Worm (Caenorhabditis elegans) whole organism, L4 larva: ENCODE measurements around the gene K01A6.8.

Source experiments
- D1046.2 ChIP-seq: fragments of 200-800 bp; sonication (Bioruptor generic); IDR thresholded peaks from 2 replicates; pipeline ENCODE4 v1.3.6; 2022; ENCODE audit warnings: missing genetic modification characterization, missing compliant biosample characterization
- R02D3.7 ChIP-seq: fragments of 150-350 bp; sonication (generic microtip); optimal IDR thresholded peaks from 3 replicates; lab custom pipeline; 2014; ENCODE audit warnings: missing biosample characterization, missing genetic modification characterization
- ama-1 ChIP-seq: fragments of 150-350 bp; optimal IDR thresholded peaks from 2 replicates; lab custom pipeline; 2014; ENCODE audit warnings: inconsistent platforms, mixed read lengths
- attf-4 ChIP-seq: sonication (generic microtip); optimal IDR thresholded peaks from 3 replicates; lab custom pipeline; 2017; ENCODE audit warnings: missing biosample characterization, missing genetic modification characterization
- ceh-82 ChIP-seq: sonication (generic microtip); optimal IDR thresholded peaks from 2 replicates; lab custom pipeline; 2017; ENCODE audit warnings: missing biosample characterization, missing genetic modification characterization
- daf-16 ChIP-seq, 3 experiments: sonication (generic microtip); optimal IDR thresholded peaks; 2 replicates each; lab custom pipeline; 2016 to 2017; ENCODE audit warnings: missing genetic modification characterization in 3 of 3, missing genetic modification reagents in 3 of 3, mild to moderate bottlenecking in 2 of 3, missing compliant biosample characterization in 2 of 3, missing biosample characterization in 1 of 3, moderate library complexity in 1 of 3
- dpl-1 ChIP-seq: fragments of 150-350 bp; optimal IDR thresholded peaks from 2 replicates; lab custom pipeline; 2014; ENCODE audit warnings: missing biosample characterization, missing genetic modification reagents, missing genetic modification characterization
- hif-1 ChIP-seq, 2 experiments: sonication (generic microtip); optimal IDR thresholded peaks; 2 replicates each; lab custom pipeline; 2016 to 2017; ENCODE audit warnings: missing compliant biosample characterization in 2 of 2, missing genetic modification characterization in 2 of 2, missing genetic modification reagents in 2 of 2, missing genotype in 2 of 2, mild to moderate bottlenecking in 1 of 2
- skn-1 ChIP-seq: fragments of 150-350 bp; optimal IDR thresholded peaks from 2 replicates; lab custom pipeline; 2014; ENCODE audit warnings: missing biosample characterization, missing genetic modification characterization

- TF ChIP-seq ama-1 (lab: Kevin White, UChicago) (no peak), hif-1 (tag; optimal IDR thresholded peaks at IDR 0.05; lab: Kevin White, UChicago) (no peak), ceh-82 (no peak), D1046.2 (GFP tag; lab: Robert Waterston, UW) (no peak), skn-1 (tag; lab: Kevin White, UChicago) (no peak), dpl-1 (GFP tag; lab: Kevin White, UChicago) (no peak), R02D3.7 (tag; lab: Kevin White, UChicago) (no peak), attf-4 (no peak), daf-16 (GFP tag; optimal IDR thresholded peaks at IDR 0.05; lab: Kevin White, UChicago) (no peak), daf-16 (tag; optimal IDR thresholded peaks at IDR 0.05; lab: Kevin White, UChicago) (no peak)
These were observed 36.4 kb downstream of the K01A6.8 start, which contains the start of gene dpy-20 for ce11 chrIV:11700752-11701151.
